Fruit fly (Drosophila melanogaster) S2 (cell line): ENCODE data around the gene Polr1D.

Source experiments
- CG8478 ChIP-seq: fragments of >200 bp; optimal IDR thresholded peaks from 2 replicates; lab custom pipeline; 2018
- CTCF ChIP-seq, 2 experiments: fragments of >200 bp; optimal IDR thresholded peaks; 2 replicates each; lab custom pipeline; 2018

- TF ChIP-seq CG8478 (lab: Kevin White, UChicago) (no peak), CTCF (optimal IDR thresholded peaks at IDR 0.05; lab: Kevin White, UChicago) (no peak)
These were observed 14.0 kb downstream of the Polr1D start for dm6 chr2L:19120984-19121383.
